Worm (Caenorhabditis elegans): ENCODE measurements around the gene Y51A2B.6.

ce11 chrV:18426280-18426679 lies 32.2 kb upstream of the Y51A2B.6 start, which contains the start of gene srw-83:
- TF ChIP-seq elt-1 (tag; optimal IDR thresholded peaks at IDR 0.05; ENCODE audit: borderline replicate concordance, insufficient read depth) (no peak), nhr-28 (tag; optimal IDR thresholded peaks at IDR 0.05) (no peak)
